Worm (Caenorhabditis elegans) whole organism, L1 larva: ENCODE data around the gene bar-1.

Experiments
- aha-1 ChIP-seq: fragments of 150-350 bp; optimal IDR thresholded peaks from 2 replicates; lab custom pipeline; 2014; ENCODE audit warnings: missing biosample characterization, missing genetic modification characterization
- ceh-63 ChIP-seq: fragments of 200-800 bp; sonication (Bioruptor generic); optimal IDR thresholded peaks from 2 replicates; lab custom pipeline; 2018; ENCODE audit warnings: mild to moderate bottlenecking, missing genetic modification characterization, missing compliant biosample characterization
- dsc-1 ChIP-seq: sonication (generic microtip); optimal IDR thresholded peaks from 2 replicates; lab custom pipeline; 2016; ENCODE audit warnings: mild to moderate bottlenecking, missing genetic modification characterization, missing compliant biosample characterization
- elt-2 ChIP-seq: sonication (generic microtip); optimal IDR thresholded peaks from 2 replicates; lab custom pipeline; 2016; ENCODE audit warnings: missing genetic modification characterization, mild to moderate bottlenecking, inconsistent platforms, missing compliant biosample characterization, missing genetic modification reagents
- ets-5 ChIP-seq: fragments of 200-800 bp; sonication (Bioruptor generic); IDR thresholded peaks from 2 replicates; pipeline ENCODE4 v1.3.6; 2022; ENCODE audit warnings: missing genetic modification characterization, missing compliant biosample characterization
- fkh-10 ChIP-seq: sonication (generic microtip); optimal IDR thresholded peaks from 2 replicates; lab custom pipeline; 2017; ENCODE audit warnings: missing biosample characterization, missing genetic modification reagents, missing genetic modification characterization
- grh-1 ChIP-seq: fragments of 200-800 bp; sonication (Bioruptor generic); IDR thresholded peaks from 2 replicates; pipeline ENCODE4 v1.3.6; 2022; ENCODE audit warnings: missing genetic modification reagents, missing genetic modification characterization, missing compliant biosample characterization
- hlh-4 ChIP-seq: sonication (generic microtip); optimal IDR thresholded peaks from 2 replicates; lab custom pipeline; 2016; ENCODE audit warnings: mild to moderate bottlenecking, missing genetic modification characterization, missing compliant biosample characterization
- hpl-2 ChIP-seq: fragments of 150-350 bp; optimal IDR thresholded peaks from 2 replicates; lab custom pipeline; 2014; ENCODE audit warnings: missing biosample characterization, missing genetic modification reagents, missing genetic modification characterization
- isw-1 ChIP-seq: fragments of 200-800 bp; sonication (Bioruptor generic); IDR thresholded peaks from 2 replicates; pipeline ENCODE4 v1.3.6; 2022; ENCODE audit warnings: missing genetic modification characterization, missing compliant biosample characterization
- jun-1 ChIP-seq: fragments of 150-350 bp; optimal IDR thresholded peaks from 2 replicates; lab custom pipeline; 2014; ENCODE audit warnings: missing biosample characterization, missing genetic modification reagents, missing genetic modification characterization
- lin-13 ChIP-seq: fragments of 150-350 bp; optimal IDR thresholded peaks from 2 replicates; lab custom pipeline; 2014; ENCODE audit warnings: missing biosample characterization, missing genetic modification reagents, missing genetic modification characterization
- lin-14 ChIP-seq: fragments of 200-800 bp; sonication (Bioruptor generic); optimal IDR thresholded peaks from 2 replicates; lab custom pipeline; 2018; ENCODE audit warnings: mild to moderate bottlenecking, missing genetic modification characterization, moderate library complexity, missing compliant biosample characterization
- lin-15B ChIP-seq: fragments of 150-350 bp; sonication (generic microtip); optimal IDR thresholded peaks from 3 replicates; lab custom pipeline; 2014; ENCODE audit warnings: missing biosample characterization, missing genetic modification characterization
- lin-35 ChIP-seq, 2 experiments: fragments of 150-350 bp; optimal IDR thresholded peaks; 2 replicates each; lab custom pipeline; 2014; ENCODE audit warnings: missing biosample characterization in 2 of 2, missing genetic modification characterization in 2 of 2, missing genetic modification reagents in 2 of 2
- lin-39 ChIP-seq: fragments of 150-350 bp; optimal IDR thresholded peaks from 2 replicates; lab custom pipeline; 2014; ENCODE audit warnings: missing biosample characterization, missing genetic modification reagents, missing genetic modification characterization
- mef-2 ChIP-seq: fragments of 150-350 bp; optimal IDR thresholded peaks from 2 replicates; lab custom pipeline; 2014; ENCODE audit warnings: missing biosample characterization, missing genetic modification characterization
- nhr-12 ChIP-seq: sonication (generic microtip); optimal IDR thresholded peaks from 2 replicates; lab custom pipeline; 2017; ENCODE audit warnings: missing biosample characterization, missing genetic modification characterization
- nhr-19 ChIP-seq: fragments of 200-800 bp; sonication (Bioruptor generic); conservative IDR thresholded peaks from 2 replicates; pipeline ENCODE4 v1.3.6; 2022; ENCODE audit warnings: missing genetic modification characterization, missing compliant biosample characterization
- nhr-71 ChIP-seq: sonication (generic microtip); optimal IDR thresholded peaks from 2 replicates; lab custom pipeline; 2016; ENCODE audit warnings: mild to moderate bottlenecking, missing genetic modification characterization, moderate library complexity, missing compliant biosample characterization
- nhr-77 ChIP-seq: fragments of 150-350 bp; optimal IDR thresholded peaks from 2 replicates; lab custom pipeline; 2014; ENCODE audit warnings: missing biosample characterization, missing genetic modification characterization
- pqm-1 ChIP-seq: sonication (generic microtip); optimal IDR thresholded peaks from 3 replicates; lab custom pipeline; 2017; ENCODE audit warnings: missing biosample characterization, missing genetic modification characterization
- skn-1 ChIP-seq: fragments of 150-350 bp; optimal IDR thresholded peaks from 2 replicates; lab custom pipeline; 2014; ENCODE audit warnings: missing biosample characterization, missing genetic modification characterization
- snu-23 ChIP-seq: sonication (generic microtip); optimal IDR thresholded peaks from 2 replicates; lab custom pipeline; 2016; ENCODE audit warnings: missing genetic modification characterization, missing compliant biosample characterization
- sup-37 ChIP-seq: fragments of 200-800 bp; sonication (Bioruptor generic); optimal IDR thresholded peaks from 2 replicates; lab custom pipeline; 2018; ENCODE audit warnings: mild to moderate bottlenecking, missing genetic modification characterization, missing compliant biosample characterization
- swsn-7 ChIP-seq: sonication (generic microtip); optimal IDR thresholded peaks from 2 replicates; lab custom pipeline; 2016; ENCODE audit warnings: missing genetic modification characterization, missing compliant biosample characterization
- tbx-2 ChIP-seq: sonication (generic microtip); optimal IDR thresholded peaks from 2 replicates; lab custom pipeline; 2016; ENCODE audit warnings: missing genetic modification characterization, missing compliant biosample characterization
- unc-130 ChIP-seq: fragments of 150-350 bp; optimal IDR thresholded peaks from 2 replicates; lab custom pipeline; 2017; ENCODE audit warnings: missing biosample characterization, missing genetic modification characterization, inconsistent platforms
- unc-98 ChIP-seq: fragments of 200-800 bp; sonication (Bioruptor generic); IDR thresholded peaks from 2 replicates; pipeline ENCODE4 v1.3.6; 2022; ENCODE audit warnings: missing genetic modification characterization, missing compliant biosample characterization
- vab-15 ChIP-seq: sonication (generic microtip); optimal IDR thresholded peaks from 2 replicates; lab custom pipeline; 2017; ENCODE audit warnings: missing genotype, mild to moderate bottlenecking, missing genetic modification characterization, missing compliant biosample characterization
- zip-4 ChIP-seq: fragments of 200-800 bp; sonication (Bioruptor generic); optimal IDR thresholded peaks from 2 replicates; lab custom pipeline; 2018; ENCODE audit warnings: mild to moderate bottlenecking, missing genetic modification characterization, moderate library complexity, missing compliant biosample characterization
- ztf-11 ChIP-seq, 2 experiments: sonication (generic microtip); optimal IDR thresholded peaks; 2 replicates each; lab custom pipeline; 2016 to 2017; ENCODE audit warnings: missing genetic modification characterization in 2 of 2, missing biosample characterization in 1 of 2, missing compliant biosample characterization in 1 of 2

Gene bar-1

ce11 chrX:7128615-7129014 lies 41.8 kb downstream of the bar-1 start (continued):
- no peak for TF ChIP-seq lin-15B
- TF ChIP-seq hlh-4 (tag; lab: Kevin White, UChicago), result no peak
- no peak for TF ChIP-seq skn-1 (tag; lab: Kevin White, UChicago)
- TF ChIP-seq nhr-71 (tag; lab: Kevin White, UChicago), result no peak
- no peak for TF ChIP-seq lin-35 (GFP tag; optimal IDR thresholded peaks at IDR 0.05; lab: Kevin White, UChicago)
- TF ChIP-seq, all 84 proteins: peak for 7

- peak; percentile 9 for TF ChIP-seq lin-14
- TF ChIP-seq swsn-7 (tag; lab: Kevin White, UChicago), result no peak
Measured at ce11 chrX:7126348-7126747, 44.1 kb downstream of the bar-1 start, which contains the start of gene ist-1. TSS of gene ist-1 (plus strand) at chrX:7126648.

DNA sequence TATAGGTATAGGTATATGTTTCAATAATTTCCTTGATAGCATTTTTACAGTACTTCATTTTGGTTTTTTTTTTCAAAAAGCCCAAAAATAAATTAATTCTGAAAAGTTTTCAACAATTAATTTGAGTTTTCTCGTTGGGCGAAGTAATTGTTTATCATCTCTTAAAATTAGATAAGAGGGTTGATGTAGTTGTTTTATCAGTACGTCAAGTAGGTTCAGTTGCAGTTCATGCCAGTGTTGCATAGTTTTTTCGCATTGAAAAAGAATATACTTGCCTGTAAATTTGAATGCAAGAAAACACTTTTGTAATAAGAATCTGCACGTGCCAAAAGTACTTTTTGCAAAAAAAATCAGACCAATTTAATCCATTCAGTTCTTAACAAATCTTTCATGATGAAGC lies 45.2 kb downstream of the bar-1 start:
- TF ChIP-seq nhr-12 (tag; lab: Kevin White, UChicago) (no peak), elt-2 (peak; percentile 61)
- TF ChIP-seq, all 84 proteins: peak for 1

DNA sequence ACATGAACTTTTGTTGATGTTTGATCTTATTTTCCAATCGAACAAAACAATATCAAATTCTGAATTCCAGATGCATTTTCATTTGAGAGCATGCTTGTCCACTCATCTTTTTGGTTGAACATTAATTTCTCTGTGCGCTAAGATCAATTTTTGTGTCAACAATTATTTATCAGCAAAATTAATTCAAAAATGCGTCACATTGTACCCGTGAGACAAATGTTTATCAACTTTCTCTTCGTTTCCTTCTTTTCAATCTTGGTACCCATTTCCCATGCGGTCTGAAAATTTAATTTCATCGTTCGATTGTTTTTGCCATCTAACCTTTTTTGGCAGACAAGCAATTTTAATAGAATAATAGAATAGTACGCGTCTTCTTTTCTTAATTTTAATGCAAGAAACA lies 46.4 kb downstream of the bar-1 start:
- TF ChIP-seq vab-15 (no peak), zip-4 (no peak), elt-2 (peak; percentile 48)

ce11 chrX:7122655-7123054 lies 47.8 kb downstream of the bar-1 start:
- TF ChIP-seq isw-1 (no peak), unc-130 (tag; lab: Kevin White, UChicago) (no peak), mef-2 (tag; lab: Kevin White, UChicago) (no peak), ceh-63 (GFP tag; lab: Kevin White, UChicago) (no peak), grh-1 (GFP tag; lab: Robert Waterston, UW) (no peak), nhr-19 (GFP tag; lab: Robert Waterston, UW) (no peak), nhr-77 (tag; lab: Kevin White, UChicago) (no peak), jun-1 (tag; lab: Kevin White, UChicago) (no peak), lin-15B (no peak), ztf-11 (tag; optimal IDR thresholded peaks at IDR 0.05; lab: Kevin White, UChicago) (no peak), snu-23 (GFP tag; lab: Kevin White, UChicago) (no peak), tbx-2 (tag; lab: Kevin White, UChicago) (no peak), ets-5 (GFP tag; lab: Robert Waterston, UW) (no peak), lin-39 (tag; lab: Kevin White, UChicago) (no peak), hpl-2 (GFP tag; lab: Kevin White, UChicago) (no peak), pqm-1 (tag; lab: Kevin White, UChicago) (no peak), sup-37 (no peak), vab-15 (no peak)

- TF ChIP-seq dsc-1, result no peak
- no peak for TF ChIP-seq unc-98 (GFP tag; lab: Robert Waterston, UW)
- TF ChIP-seq zip-4, result no peak
- no peak for TF ChIP-seq fkh-10 (GFP tag; lab: Kevin White, UChicago)
- no peak for TF ChIP-seq aha-1 (tag; lab: Kevin White, UChicago)
- TF ChIP-seq lin-13 (GFP tag; lab: Kevin White, UChicago), result no peak
- TF ChIP-seq, all 84 proteins: peak for 0
Measured at ce11 chrX:7116896-7117295, 53.5 kb downstream of the bar-1 start, which contains the start of gene hen-1. TSS of gene hen-1 (minus strand) at chrX:7116996.
